Worm (Caenorhabditis elegans) whole organism, L4 larva: ENCODE data around the gene ncr-2.

Source experiments
- F10B5.3 ChIP-seq: sonication (generic microtip); optimal IDR thresholded peaks from 2 replicates; lab custom pipeline; 2016; ENCODE audit warnings: mild to moderate bottlenecking, missing genetic modification characterization, missing compliant biosample characterization
- F37D6.2 ChIP-seq: sonication (generic microtip); optimal IDR thresholded peaks from 2 replicates; lab custom pipeline; 2016; ENCODE audit warnings: mild to moderate bottlenecking, missing genetic modification characterization, missing compliant biosample characterization
- T20F7.1 ChIP-seq: fragments of 200-800 bp; sonication (Bioruptor generic); optimal IDR thresholded peaks from 2 replicates; lab custom pipeline; 2018; ENCODE audit warnings: mild to moderate bottlenecking, missing genetic modification characterization, missing compliant biosample characterization
- Y48G9A.11 ChIP-seq: fragments of 200-800 bp; sonication (Bioruptor generic); IDR thresholded peaks from 2 replicates; pipeline ENCODE4 v1.3.6; 2022; ENCODE audit warnings: missing genetic modification reagents, missing genetic modification characterization, missing compliant biosample characterization
- ZK337.2 ChIP-seq: fragments of 200-800 bp; sonication (Bioruptor generic); IDR thresholded peaks from 2 replicates; pipeline ENCODE4 v1.3.6; 2022; ENCODE audit warnings: missing genetic modification reagents, missing genetic modification characterization, missing compliant biosample characterization
- arid-1 ChIP-seq: fragments of 200-800 bp; sonication (Bioruptor generic); conservative IDR thresholded peaks from 2 replicates; pipeline ENCODE4 v1.3.6; 2022; ENCODE audit warnings: missing genetic modification reagents, missing genetic modification characterization, missing compliant biosample characterization
- attf-4 ChIP-seq: sonication (generic microtip); optimal IDR thresholded peaks from 3 replicates; lab custom pipeline; 2017; ENCODE audit warnings: missing biosample characterization, missing genetic modification characterization
- ceh-82 ChIP-seq: sonication (generic microtip); optimal IDR thresholded peaks from 2 replicates; lab custom pipeline; 2017; ENCODE audit warnings: missing biosample characterization, missing genetic modification characterization
- cey-2 ChIP-seq: sonication (generic microtip); optimal IDR thresholded peaks from 3 replicates; lab custom pipeline; 2017; ENCODE audit warnings: missing genetic modification characterization, mild to moderate bottlenecking, missing compliant biosample characterization, antibody characterized with exemption, borderline replicate concordance; ENCODE audit not compliant: insufficient read depth
- daf-12 ChIP-seq: fragments of 150-350 bp; optimal IDR thresholded peaks from 2 replicates; lab custom pipeline; 2014; ENCODE audit warnings: missing biosample characterization, missing genetic modification reagents, missing genetic modification characterization
- daf-16 ChIP-seq, 3 experiments: sonication (generic microtip); optimal IDR thresholded peaks; 2 replicates each; lab custom pipeline; 2016 to 2017; ENCODE audit warnings: missing genetic modification characterization in 3 of 3, missing genetic modification reagents in 3 of 3, mild to moderate bottlenecking in 2 of 3, missing compliant biosample characterization in 2 of 3, missing biosample characterization in 1 of 3, moderate library complexity in 1 of 3
- dpl-1 ChIP-seq: fragments of 150-350 bp; optimal IDR thresholded peaks from 2 replicates; lab custom pipeline; 2014; ENCODE audit warnings: missing biosample characterization, missing genetic modification reagents, missing genetic modification characterization
- egl-27 ChIP-seq: sonication (generic microtip); optimal IDR thresholded peaks from 3 replicates; lab custom pipeline; 2017; ENCODE audit warnings: missing biosample characterization, missing genetic modification reagents, missing genetic modification characterization
- jun-1 ChIP-seq: fragments of 150-350 bp; optimal IDR thresholded peaks from 2 replicates; lab custom pipeline; 2014; ENCODE audit warnings: missing biosample characterization, missing genetic modification reagents, missing genetic modification characterization
- lin-15B ChIP-seq: fragments of 150-350 bp; sonication (generic microtip); optimal IDR thresholded peaks from 3 replicates; lab custom pipeline; 2014; ENCODE audit warnings: missing biosample characterization, missing genetic modification characterization
- madf-5 ChIP-seq, 2 experiments: fragments of 200-800 bp; sonication (Bioruptor generic); IDR thresholded peaks; 2 replicates each; pipeline ENCODE4 v1.3.6; 2022; ENCODE audit warnings: missing compliant biosample characterization in 2 of 2, missing genetic modification characterization in 2 of 2
- madf-9 ChIP-seq: fragments of 200-800 bp; sonication (Bioruptor generic); conservative IDR thresholded peaks from 2 replicates; pipeline ENCODE4 v1.3.6; 2022; ENCODE audit warnings: missing genetic modification reagents, missing genetic modification characterization, missing compliant biosample characterization
- mdl-1 ChIP-seq, 2 experiments: fragments of 150-350 bp in 1 of 2; sonication (generic microtip) in 1 of 2; optimal IDR thresholded peaks; 2 replicates each; lab custom pipeline; 2014 to 2017; ENCODE audit warnings: missing biosample characterization in 2 of 2, missing genetic modification characterization in 2 of 2
- mes-2 ChIP-seq: sonication (generic microtip); optimal IDR thresholded peaks from 2 replicates; lab custom pipeline; 2016; ENCODE audit warnings: missing genotype, mild to moderate bottlenecking, missing genetic modification characterization, missing compliant biosample characterization; ENCODE audit not compliant: poor library complexity, severe bottlenecking
- mxl-2 ChIP-seq: fragments of 200-800 bp; sonication (Bioruptor generic); conservative IDR thresholded peaks from 2 replicates; pipeline ENCODE4 v1.3.6; 2022; ENCODE audit warnings: missing genetic modification reagents, missing genetic modification characterization, missing compliant biosample characterization
- mxl-3 ChIP-seq: fragments of 200-800 bp; sonication (Bioruptor generic); optimal IDR thresholded peaks from 2 replicates; lab custom pipeline; 2018; ENCODE audit warnings: mild to moderate bottlenecking, missing genetic modification characterization, missing compliant biosample characterization
- nhr-102 ChIP-seq: sonication (generic microtip); optimal IDR thresholded peaks from 2 replicates; lab custom pipeline; 2016; ENCODE audit warnings: mild to moderate bottlenecking, missing genetic modification characterization, moderate library complexity, missing compliant biosample characterization
- nhr-28 ChIP-seq: fragments of 150-350 bp; optimal IDR thresholded peaks from 2 replicates; lab custom pipeline; 2014; ENCODE audit warnings: missing biosample characterization, missing genetic modification characterization
- nhr-6 ChIP-seq: fragments of 150-350 bp; optimal IDR thresholded peaks from 2 replicates; lab custom pipeline; 2014; ENCODE audit warnings: missing biosample characterization, missing genetic modification characterization
- nhr-77 ChIP-seq: fragments of 150-350 bp; optimal IDR thresholded peaks from 2 replicates; lab custom pipeline; 2014; ENCODE audit warnings: missing biosample characterization, missing genetic modification characterization
- php-3 ChIP-seq: fragments of 200-800 bp; sonication (Bioruptor generic); IDR thresholded peaks from 2 replicates; pipeline ENCODE4 v1.3.6; 2022; ENCODE audit warnings: missing genetic modification reagents, missing genetic modification characterization, missing compliant biosample characterization
- pqm-1 ChIP-seq: sonication (generic microtip); optimal IDR thresholded peaks from 2 replicates; lab custom pipeline; 2017; ENCODE audit warnings: missing biosample characterization, missing genetic modification characterization
- rbr-2 ChIP-seq: sonication (generic microtip); optimal IDR thresholded peaks from 2 replicates; lab custom pipeline; 2016; ENCODE audit warnings: missing genotype, missing genetic modification characterization, missing compliant biosample characterization
- saeg-2 ChIP-seq: fragments of 200-800 bp; sonication (Bioruptor generic); IDR thresholded peaks from 2 replicates; pipeline ENCODE4 v1.3.6; 2022; ENCODE audit warnings: missing genetic modification reagents, missing genetic modification characterization, missing compliant biosample characterization
- sdz-12 ChIP-seq: fragments of 200-800 bp; sonication (Bioruptor generic); optimal IDR thresholded peaks from 2 replicates; lab custom pipeline; 2018; ENCODE audit warnings: mild to moderate bottlenecking, missing genetic modification characterization, missing compliant biosample characterization
- set-16 ChIP-seq: fragments of 200-800 bp; sonication (Bioruptor generic); IDR thresholded peaks from 2 replicates; pipeline ENCODE4 v1.3.6; 2022; ENCODE audit warnings: missing genetic modification reagents, missing genetic modification characterization, missing compliant biosample characterization
- snpc-4 ChIP-seq: fragments of 150-350 bp; optimal IDR thresholded peaks from 2 replicates; lab custom pipeline; 2014; ENCODE audit warnings: missing biosample characterization, missing genetic modification characterization
- spr-1 ChIP-seq: sonication (generic microtip); optimal IDR thresholded peaks from 2 replicates; lab custom pipeline; 2016; ENCODE audit warnings: mild to moderate bottlenecking, missing genetic modification characterization, missing compliant biosample characterization
- unc-130 ChIP-seq: sonication (generic microtip); optimal IDR thresholded peaks from 2 replicates; lab custom pipeline; 2016; ENCODE audit warnings: missing genetic modification reagents, missing genetic modification characterization, missing compliant biosample characterization
- vab-7 ChIP-seq: fragments of 200-800 bp; sonication (Bioruptor generic); IDR thresholded peaks from 2 replicates; pipeline ENCODE4 v1.3.6; 2022; ENCODE audit warnings: missing genetic modification reagents, missing genetic modification characterization, missing compliant biosample characterization
- zfp-2 ChIP-seq: sonication (generic microtip); optimal IDR thresholded peaks from 2 replicates; lab custom pipeline; 2016; ENCODE audit warnings: mild to moderate bottlenecking, missing genetic modification characterization, missing compliant biosample characterization
- zip-11 ChIP-seq: fragments of 200-800 bp; sonication (Bioruptor generic); IDR thresholded peaks from 2 replicates; pipeline ENCODE4 v1.3.6; 2022; ENCODE audit warnings: missing genetic modification characterization, missing compliant biosample characterization
- ztf-7 ChIP-seq: fragments of 150-350 bp; optimal IDR thresholded peaks from 2 replicates; lab custom pipeline; 2014; ENCODE audit warnings: missing biosample characterization, missing genetic modification characterization

ncr-2 gene

DNA sequence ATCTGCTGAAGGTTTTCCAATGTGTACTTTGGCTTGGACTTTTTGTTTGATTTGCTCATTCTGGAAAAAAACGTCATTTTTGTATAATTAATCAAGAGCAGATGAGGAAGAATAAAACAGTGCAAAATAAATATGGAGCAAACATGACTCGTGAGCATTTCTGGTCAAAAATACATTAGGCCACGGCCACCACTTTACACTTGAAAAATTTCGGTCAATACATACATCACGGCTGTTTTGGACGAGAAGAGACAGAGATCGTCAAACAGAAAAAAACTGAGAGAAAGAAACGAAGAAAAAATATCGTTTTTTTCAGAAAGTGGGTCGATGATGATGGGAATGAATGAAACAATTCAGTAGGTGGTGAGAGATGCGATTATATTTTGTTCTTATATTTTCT, 10.2 kb downstream of the ncr-2 start, which contains the start of the genes F09G8.7 and crn-7 (continued):
- no peak for TF ChIP-seq ceh-82 (tag; lab: Kevin White, UChicago)
- TF ChIP-seq sdz-12 (GFP tag; lab: Kevin White, UChicago), result no peak
- no peak for TF ChIP-seq ZK337.2 (GFP tag; lab: Robert Waterston, UW)
- no peak for TF ChIP-seq egl-27 (tag; lab: Kevin White, UChicago)
- no peak for TF ChIP-seq snpc-4 (tag; lab: Kevin White, UChicago)
- TF ChIP-seq rbr-2 (tag; lab: Kevin White, UChicago), result no peak
- TF ChIP-seq F37D6.2 (tag; lab: Kevin White, UChicago), result no peak
- no peak for TF ChIP-seq unc-130 (GFP tag; lab: Kevin White, UChicago)
- TF ChIP-seq zfp-2 (tag; lab: Kevin White, UChicago), result no peak
- TF ChIP-seq mxl-2 (GFP tag; lab: Robert Waterston, UW), result no peak
- TF ChIP-seq ztf-7 (tag; lab: Kevin White, UChicago), result no peak
- TF ChIP-seq nhr-102 (tag; lab: Kevin White, UChicago), result no peak
- TF ChIP-seq nhr-77, result no peak
- TF ChIP-seq vab-7 (GFP tag; lab: Robert Waterston, UW), result no peak
- TF ChIP-seq nhr-28 (tag; lab: Kevin White, UChicago), result peak; percentile 51
- no peak for TF ChIP-seq zip-11 (GFP tag; lab: Robert Waterston, UW)
- TF ChIP-seq mes-2 (tag; lab: Kevin White, UChicago), result peak; percentile 67
- no peak for TF ChIP-seq attf-4 (tag; lab: Kevin White, UChicago)
- no peak for TF ChIP-seq Y48G9A.11 (GFP tag; lab: Robert Waterston, UW)
- TF ChIP-seq daf-16 (GFP tag; optimal IDR thresholded peaks at IDR 0.05; lab: Kevin White, UChicago), result no peak
- TF ChIP-seq daf-16 (tag; optimal IDR thresholded peaks at IDR 0.05; lab: Kevin White, UChicago), result peak; percentile 15

DNA sequence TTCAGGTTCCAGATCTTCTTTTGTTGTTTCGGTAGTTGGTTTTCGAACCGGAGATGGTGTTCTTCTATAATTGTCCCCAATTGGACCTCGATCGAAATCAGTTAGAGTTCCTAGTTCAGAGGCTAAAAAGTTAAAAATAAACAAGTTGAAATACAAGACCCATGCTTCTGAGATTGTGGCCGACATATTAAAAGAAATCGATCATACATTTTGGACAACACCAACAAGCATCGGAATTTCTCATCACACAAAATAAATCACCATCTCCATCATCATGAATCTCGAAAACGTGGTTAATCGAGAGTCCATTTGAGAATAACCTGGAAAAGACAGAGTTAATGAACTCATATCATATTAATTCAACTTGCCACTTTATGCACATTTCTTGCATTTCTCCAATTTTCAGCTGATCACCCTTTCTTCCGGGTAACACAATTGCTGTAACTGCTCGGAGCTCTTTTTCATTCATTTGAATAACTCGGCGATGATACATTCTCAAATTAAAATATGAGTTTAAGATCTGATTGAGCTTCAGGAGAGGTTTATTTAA, 13.6 kb downstream of the ncr-2 start, which contains the start of the genes mps-4 and F09G8.10:
Gene mps-4, minus strand, starts transcription at position 101 of the 550 bp plus-strand sequence.
Gene F09G8.10, minus strand, starts transcription at position 500 of the 550 bp plus-strand sequence.
- TF ChIP-seq lin-15B (no peak), madf-9 (GFP tag; lab: Robert Waterston, UW) (no peak), unc-130 (GFP tag; lab: Kevin White, UChicago) (no peak), nhr-77 (no peak), daf-12 (tag; lab: Kevin White, UChicago) (no peak), mxl-3 (GFP tag; lab: Kevin White, UChicago) (no peak)

DNA sequence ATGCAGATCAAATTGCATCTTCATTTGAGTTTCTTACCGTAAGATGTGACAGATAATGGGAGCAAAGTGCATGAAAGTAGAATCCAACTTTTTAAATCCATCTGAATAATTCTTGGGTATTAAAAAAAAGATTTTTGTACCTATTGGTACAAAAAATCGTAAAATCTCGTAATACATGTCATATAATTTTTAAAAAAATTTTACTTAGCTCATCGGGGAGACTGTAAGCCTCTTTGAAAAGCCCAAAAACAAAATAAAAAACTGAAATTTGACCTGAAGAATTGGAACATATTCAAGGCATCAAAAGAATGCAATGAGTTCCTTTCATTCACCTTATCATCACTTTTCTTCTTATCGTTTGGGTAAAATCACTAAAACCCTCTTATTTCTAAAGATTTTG, 17.7 kb downstream of the ncr-2 start, which contains the start of gene clec-160:
Gene clec-160, minus strand, starts transcription at position 101 of the 400 bp plus-strand sequence.
- TF ChIP-seq set-16 (GFP tag; lab: Robert Waterston, UW) (no peak), cey-2 (no peak), F37D6.2 (tag; lab: Kevin White, UChicago) (no peak), arid-1 (no peak), T20F7.1 (GFP tag; lab: Kevin White, UChicago) (no peak), pqm-1 (tag; lab: Kevin White, UChicago) (no peak), nhr-28 (tag; lab: Kevin White, UChicago) (no peak), nhr-6 (tag; lab: Kevin White, UChicago) (no peak), php-3 (GFP tag; lab: Robert Waterston, UW) (no peak)

DNA sequence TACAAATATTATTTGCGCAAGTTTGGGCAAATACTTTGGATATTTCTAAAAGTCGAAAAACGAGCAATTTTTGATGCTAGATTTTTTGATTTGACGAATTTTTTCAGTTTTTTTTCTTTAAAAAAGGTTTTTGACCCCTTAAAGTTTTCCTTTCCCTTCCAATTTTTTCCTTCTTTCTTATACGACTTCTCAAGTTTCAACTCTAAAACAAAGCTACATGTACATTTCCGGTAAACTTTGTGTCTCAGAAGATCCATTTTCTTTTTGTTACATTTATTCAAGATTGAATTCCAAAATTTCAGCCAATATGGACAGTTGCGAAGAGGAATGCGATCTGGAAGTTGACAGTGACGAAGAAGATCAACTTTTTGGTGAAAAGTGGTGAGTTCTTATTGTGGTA, 20.7 kb downstream of the ncr-2 start, which contains the start of gene mig-10:
Gene mig-10, plus strand, starts transcription at position 301 of the 400 bp plus-strand sequence.
- TF ChIP-seq spr-1 (tag; lab: Kevin White, UChicago) (no peak), mdl-1 (tag; optimal IDR thresholded peaks at IDR 0.05; lab: Kevin White, UChicago) (no peak), dpl-1 (GFP tag; lab: Kevin White, UChicago) (no peak), saeg-2 (GFP tag; lab: Robert Waterston, UW) (no peak), jun-1 (tag; lab: Kevin White, UChicago) (no peak), madf-5 (GFP tag; IDR thresholded peaks at IDR 0.05; lab: Robert Waterston, UW) (no peak), ZK337.2 (GFP tag; lab: Robert Waterston, UW) (no peak), cey-2 (no peak), F10B5.3 (tag; lab: Kevin White, UChicago) (no peak), daf-12 (tag; lab: Kevin White, UChicago) (no peak), T20F7.1 (GFP tag; lab: Kevin White, UChicago) (no peak)
- TF ChIP-seq, all 104 proteins: peak for 0
